Fruit fly (Drosophila melanogaster): ENCODE measurements around the gene CG34177.

The CG34177 gene

dm6 chr2L:4393842-4394421 is 39.8 kb upstream of the CG34177 start, which contains the start of gene CG3652 (continued):
- peak; percentile 23 for TF ChIP-seq CG3838 (GFP tag; optimal IDR thresholded peaks at IDR 0.05)
- TF ChIP-seq slp2 (GFP tag; optimal IDR thresholded peaks at IDR 0.05) = peak; percentile 47
- TF ChIP-seq CG10979 (tag; optimal IDR thresholded peaks at IDR 0.05) = peak; percentile 1
- TF ChIP-seq Hr78 (GFP tag; optimal IDR thresholded peaks at IDR 0.05) = no peak
- no peak for TF ChIP-seq CG9817 (tag; optimal IDR thresholded peaks at IDR 0.05)
- TF ChIP-seq Nf-YB (GFP tag; optimal IDR thresholded peaks at IDR 0.05) = no peak
- TF ChIP-seq CG31441 (GFP tag; IDR thresholded peaks at IDR 0.05) = no peak
- no peak for TF ChIP-seq twi (tag; optimal IDR thresholded peaks at IDR 0.05)
- no peak for TF ChIP-seq Sox100B (GFP tag; optimal IDR thresholded peaks at IDR 0.05)
- TF ChIP-seq Taf1 (GFP tag; IDR thresholded peaks at IDR 0.05) = no peak
- TF ChIP-seq CG7357 (GFP tag; IDR thresholded peaks at IDR 0.05) = 0 out of 3 replicates have a peak, but pooled peaks have one; percentile 36
- TF ChIP-seq Dad (GFP tag; optimal IDR thresholded peaks at IDR 0.05) = peak; percentile 9
- TF ChIP-seq CG13287 (GFP tag; IDR thresholded peaks at IDR 0.05; ENCODE audit: partially characterized antibody) = peak; percentile 58
- 0 out of 2 replicates have a peak, but pooled peaks have one; percentile 12 for TF ChIP-seq CG2129 (GFP tag; IDR thresholded peaks at IDR 0.05; ENCODE audit: partially characterized antibody)
- TF ChIP-seq CG13894 (tag; optimal IDR thresholded peaks at IDR 0.05) = no peak
- no peak for TF ChIP-seq wdn (GFP tag; IDR thresholded peaks at IDR 0.05)
- no peak for TF ChIP-seq CG9215 (GFP tag; IDR thresholded peaks at IDR 0.05)
- no peak for TF ChIP-seq otp (GFP tag; IDR thresholded peaks at IDR 0.05)
- TF ChIP-seq CG7987 (GFP tag; optimal IDR thresholded peaks at IDR 0.05) = no peak
- TF ChIP-seq dmrt99B (tag; optimal IDR thresholded peaks at IDR 0.05) = no peak
- TF ChIP-seq CG7745 (tag; optimal IDR thresholded peaks at IDR 0.05) = no peak
- peak; percentile 35 for TF ChIP-seq pum (GFP tag; optimal IDR thresholded peaks at IDR 0.05)
- no peak for TF ChIP-seq nom (GFP tag; optimal IDR thresholded peaks at IDR 0.05)
- no peak for TF ChIP-seq CG43689 (GFP tag; IDR thresholded peaks at IDR 0.05)
- TF ChIP-seq Nf-YA (GFP tag; IDR thresholded peaks at IDR 0.05) = no peak
- TF ChIP-seq p53 (GFP tag; optimal IDR thresholded peaks at IDR 0.05) = no peak
- TF ChIP-seq lola (GFP tag; optimal IDR thresholded peaks at IDR 0.05) = peak in 1 of 3 experiments; percentile 29
- no peak for TF ChIP-seq jigr1 (GFP tag; IDR thresholded peaks at IDR 0.05)
- TF ChIP-seq CG3065 (GFP tag; optimal IDR thresholded peaks at IDR 0.05) = no peak
- no peak for TF ChIP-seq tap (tag; optimal IDR thresholded peaks at IDR 0.05)
- no peak for TF ChIP-seq CG10366 (GFP tag; IDR thresholded peaks at IDR 0.05)
- TF ChIP-seq CG14050 (GFP tag; IDR thresholded peaks at IDR 0.05) = no peak
- TF ChIP-seq D19A (tag; optimal IDR thresholded peaks at IDR 0.05) = no peak
- TF ChIP-seq ATbp (GFP tag; optimal IDR thresholded peaks at IDR 0.05) = no peak
- no peak for TF ChIP-seq grn (GFP tag; optimal IDR thresholded peaks at IDR 0.05)
- no peak for TF ChIP-seq PHDP (tag; optimal IDR thresholded peaks at IDR 0.05)
- peak; percentile 61 for TF ChIP-seq lilli (GFP tag; optimal IDR thresholded peaks at IDR 0.05)
- no peak for TF ChIP-seq CG18619 (GFP tag; optimal IDR thresholded peaks at IDR 0.05)
- no peak for TF ChIP-seq CkIIα-i1 (GFP tag; IDR thresholded peaks at IDR 0.05)
- peak; percentile 21 for TF ChIP-seq Lhr (GFP tag; optimal IDR thresholded peaks at IDR 0.05)
- TF ChIP-seq Myb (GFP tag; optimal IDR thresholded peaks at IDR 0.05) = peak; percentile 68
- TF ChIP-seq CG4617 (GFP tag; optimal IDR thresholded peaks at IDR 0.05; ENCODE audit: borderline replicate concordance) = peak; percentile 67
- TF ChIP-seq fru (optimal IDR thresholded peaks at IDR 0.05) = no peak
- peak; percentile 23 for TF ChIP-seq HLH54F (GFP tag; optimal IDR thresholded peaks at IDR 0.05)
- no peak for TF ChIP-seq CG3281 (GFP tag; optimal IDR thresholded peaks at IDR 0.05)
- peak; percentile 48 for TF ChIP-seq vvl (GFP tag; IDR thresholded peaks at IDR 0.05)
- no peak for TF ChIP-seq br (optimal IDR thresholded peaks at IDR 0.05)
- TF ChIP-seq Hr51 (GFP tag; optimal IDR thresholded peaks at IDR 0.05) = no peak
- TF ChIP-seq aop (GFP tag; IDR thresholded peaks at IDR 0.05) = no peak
- TF ChIP-seq GATAe (GFP tag; conservative IDR thresholded peaks at IDR 0.05) = no peak
- TF ChIP-seq ewg (GFP tag; optimal IDR thresholded peaks at IDR 0.05) = no peak

Measured in whole organism, embryonic.